Fruit fly (Drosophila melanogaster) whole organism, embryonic: ENCODE data around the gene alpha4GT2.

ENCODE experiments used
- Abd-B ChIP-seq: fragments of 200-800 bp; sonication (Bioruptor generic); optimal IDR thresholded peaks from 2 replicates; lab custom pipeline; 2018; ENCODE audit warnings: missing biosample characterization, mild to moderate bottlenecking, missing genetic modification characterization, moderate library complexity
- CG10543 ChIP-seq: fragments of 200-800 bp; sonication (Bioruptor generic); optimal IDR thresholded peaks from 3 replicates; lab custom pipeline; 2017; ENCODE audit warnings: missing biosample characterization, mild to moderate bottlenecking, missing genetic modification characterization, moderate library complexity
- CG11093 ChIP-seq: fragments of 200-800 bp; sonication (Bioruptor generic); IDR thresholded peaks from 3 replicates; pipeline ENCODE4 v1.3.6; 2022; ENCODE audit warnings: missing biosample characterization, missing genetic modification characterization
- CG11504 ChIP-seq: fragments of 200-800 bp; sonication (Bioruptor generic); optimal IDR thresholded peaks from 3 replicates; lab custom pipeline; 2019; ENCODE audit warnings: missing biosample characterization, mild to moderate bottlenecking, missing genetic modification characterization, moderate library complexity
- CG13296 ChIP-seq: fragments of 200-800 bp; sonication (Bioruptor generic); optimal IDR thresholded peaks from 3 replicates; lab custom pipeline; 2018; ENCODE audit warnings: missing biosample characterization, mild to moderate bottlenecking, missing genetic modification characterization
- CG15269 ChIP-seq: fragments of 200-800 bp; sonication (Bioruptor generic); optimal IDR thresholded peaks from 2 replicates; lab custom pipeline; 2018; ENCODE audit warnings: missing biosample characterization, mild to moderate bottlenecking, missing genetic modification characterization, moderate library complexity
- CG1602 ChIP-seq: fragments of 200-800 bp; sonication (Bioruptor generic); optimal IDR thresholded peaks from 3 replicates; lab custom pipeline; 2016; ENCODE audit warnings: missing biosample characterization, missing genetic modification characterization
- CG16863 ChIP-seq: fragments of 200-800 bp; sonication (Bioruptor generic); optimal IDR thresholded peaks from 3 replicates; lab custom pipeline; 2016; ENCODE audit warnings: missing biosample characterization, missing genetic modification characterization
- CG17328 ChIP-seq: fragments of 200-800 bp; sonication (Bioruptor generic); IDR thresholded peaks from 2 replicates; pipeline ENCODE4 v1.3.6; 2022; ENCODE audit warnings: missing biosample characterization, missing genetic modification characterization
- CG17568 ChIP-seq: fragments of 200-800 bp; sonication (Bioruptor generic); optimal IDR thresholded peaks from 2 replicates; lab custom pipeline; 2018; ENCODE audit warnings: missing biosample characterization, mild to moderate bottlenecking, missing genetic modification characterization, moderate library complexity
- CG2202 ChIP-seq: fragments of 200-800 bp; sonication (Bioruptor generic); optimal IDR thresholded peaks from 2 replicates; lab custom pipeline; 2018; ENCODE audit warnings: missing biosample characterization, mild to moderate bottlenecking, missing genetic modification characterization
- CG2712 ChIP-seq: fragments of 200-800 bp; optimal IDR thresholded peaks from 3 replicates; lab custom pipeline; 2019; ENCODE audit warnings: missing biosample characterization, mild to moderate bottlenecking, missing genetic modification characterization, moderate library complexity
- CG2889 ChIP-seq: fragments of 200-800 bp; sonication (Bioruptor generic); IDR thresholded peaks from 3 replicates; pipeline ENCODE4 v1.3.6; 2022; ENCODE audit warnings: missing biosample characterization, missing genetic modification characterization
- CG34422 ChIP-seq: fragments of 200-800 bp; sonication (Bioruptor generic); IDR thresholded peaks from 3 replicates; pipeline ENCODE4 v1.3.6; 2022; ENCODE audit warnings: missing biosample characterization, missing genetic modification characterization
- CG3838 ChIP-seq: fragments of 200-800 bp; sonication (Bioruptor generic); optimal IDR thresholded peaks from 3 replicates; lab custom pipeline; 2016; ENCODE audit warnings: missing biosample characterization, missing genetic modification characterization
- CG4424 ChIP-seq: fragments of 200-800 bp; sonication (Bioruptor generic); optimal IDR thresholded peaks from 3 replicates; lab custom pipeline; 2016; ENCODE audit warnings: missing biosample characterization, missing genetic modification characterization
- CG4617 ChIP-seq: fragments of 200-800 bp; sonication (Bioruptor generic); optimal IDR thresholded peaks from 3 replicates; lab custom pipeline; 2016; ENCODE audit warnings: missing biosample characterization, missing genetic modification characterization, borderline replicate concordance
- CG6683 ChIP-seq: fragments of 200-800 bp; sonication (Bioruptor generic); optimal IDR thresholded peaks from 2 replicates; lab custom pipeline; 2017; ENCODE audit warnings: missing biosample characterization, mild to moderate bottlenecking, missing genetic modification characterization, missing genetic modification reagents
- CG9932 ChIP-seq: fragments of 200-800 bp; sonication (Bioruptor generic); IDR thresholded peaks from 2 replicates; pipeline ENCODE4 v1.3.6; 2022; ENCODE audit warnings: missing biosample characterization, missing genetic modification characterization
- CoRest ChIP-seq: fragments of 200-800 bp; sonication (Bioruptor generic); optimal IDR thresholded peaks from 3 replicates; lab custom pipeline; 2018; ENCODE audit warnings: missing biosample characterization, mild to moderate bottlenecking, missing genetic modification characterization, moderate library complexity
- Dp ChIP-seq: fragments of 200-800 bp; sonication (Bioruptor generic); optimal IDR thresholded peaks from 2 replicates; lab custom pipeline; 2018; ENCODE audit warnings: missing biosample characterization, mild to moderate bottlenecking, missing genetic modification characterization, moderate library complexity
- Dref ChIP-seq: fragments of 200-800 bp; sonication (Bioruptor generic); IDR thresholded peaks from 2 replicates; pipeline ENCODE4 v1.3.6; 2022; ENCODE audit warnings: missing biosample characterization, missing genetic modification characterization
- Eip74EF ChIP-seq, 2 experiments: fragments of 200-800 bp in 1 of 2; fragments of >200 bp in 1 of 2; sonication (Bioruptor generic) in 1 of 2; optimal IDR thresholded peaks; 2 replicates each; lab custom pipeline; 2017 to 2019; ENCODE audit warnings: missing biosample characterization in 2 of 2, missing genetic modification characterization in 2 of 2, mild to moderate bottlenecking in 1 of 2, moderate library complexity in 1 of 2
- Ets65A ChIP-seq: fragments of 200-800 bp; sonication (Bioruptor generic); peaks from one replicate; lab custom pipeline; 2016; ENCODE audit warnings: missing biosample characterization, missing genetic modification characterization
- HLH4C ChIP-seq: fragments of 200-800 bp; sonication (Bioruptor generic); IDR thresholded peaks from 3 replicates; pipeline ENCODE4 v1.3.6; 2022; ENCODE audit warnings: missing biosample characterization, missing genetic modification characterization; ENCODE audit not compliant: partially characterized antibody
- Hmr ChIP-seq: fragments of 200-800 bp; sonication (Bioruptor generic); optimal IDR thresholded peaks from 3 replicates; lab custom pipeline; 2017; ENCODE audit warnings: mild to moderate bottlenecking, missing biosample characterization, missing genetic modification reagents, missing genetic modification characterization
- Myb ChIP-seq: fragments of 200-800 bp; sonication (Bioruptor generic); optimal IDR thresholded peaks from 2 replicates; lab custom pipeline; 2016; ENCODE audit warnings: missing biosample characterization, missing genetic modification characterization
- ac ChIP-seq: fragments of 200-800 bp; sonication (Bioruptor generic); optimal IDR thresholded peaks from 3 replicates; lab custom pipeline; 2017; ENCODE audit warnings: missing biosample characterization, mild to moderate bottlenecking, missing genetic modification characterization
- ara ChIP-seq: fragments of 200-800 bp; sonication (Bioruptor generic); IDR thresholded peaks from 2 replicates; pipeline ENCODE4 v1.3.6; 2022; ENCODE audit warnings: missing biosample characterization, missing genetic modification characterization
- cg ChIP-seq: fragments of 200-800 bp; sonication (Bioruptor generic); optimal IDR thresholded peaks from 3 replicates; lab custom pipeline; 2019; ENCODE audit warnings: missing biosample characterization, mild to moderate bottlenecking, missing genetic modification characterization, moderate library complexity
- dmrt99B ChIP-seq: fragments of 200-800 bp; sonication (Bioruptor generic); optimal IDR thresholded peaks from 2 replicates; lab custom pipeline; 2018; ENCODE audit warnings: missing biosample characterization, mild to moderate bottlenecking, missing genetic modification characterization, moderate library complexity
- eve ChIP-seq, 2 experiments: fragments of >200 bp; optimal IDR thresholded peaks; 2 replicates each; lab custom pipeline; 2017; ENCODE audit warnings: missing biosample characterization in 2 of 2, missing genetic modification characterization in 2 of 2
- fd64A ChIP-seq: fragments of 200-800 bp; sonication (Bioruptor generic); optimal IDR thresholded peaks from 3 replicates; lab custom pipeline; 2018; ENCODE audit warnings: missing biosample characterization, mild to moderate bottlenecking, missing genetic modification characterization
- gro ChIP-seq: fragments of 200-800 bp; sonication (Bioruptor generic); optimal IDR thresholded peaks from 2 replicates; lab custom pipeline; 2016; ENCODE audit warnings: missing biosample characterization, missing genetic modification characterization
- ham ChIP-seq: fragments of 200-800 bp; sonication (Bioruptor generic); IDR thresholded peaks from 2 replicates; pipeline ENCODE4 v1.3.6; 2022; ENCODE audit warnings: missing biosample characterization, missing genetic modification characterization
- hb ChIP-seq: fragments of 200-800 bp; sonication (Bioruptor generic); IDR thresholded peaks from 3 replicates; pipeline ENCODE4 v1.3.6; 2022; ENCODE audit warnings: missing biosample characterization, missing genetic modification characterization; ENCODE audit not compliant: partially characterized antibody
- lbe ChIP-seq: fragments of 200-800 bp; sonication (Bioruptor generic); optimal IDR thresholded peaks from 2 replicates; lab custom pipeline; 2016; ENCODE audit warnings: missing biosample characterization, mild to moderate bottlenecking, missing genetic modification characterization
- nom ChIP-seq: fragments of 200-800 bp; sonication (Bioruptor generic); optimal IDR thresholded peaks from 2 replicates; lab custom pipeline; 2017; ENCODE audit warnings: missing biosample characterization, missing genetic modification characterization, mild to moderate bottlenecking, moderate library complexity, missing genetic modification reagents
- pita ChIP-seq: fragments of 200-800 bp; sonication (Bioruptor generic); optimal IDR thresholded peaks from 2 replicates; lab custom pipeline; 2017; ENCODE audit warnings: missing biosample characterization, mild to moderate bottlenecking, missing genetic modification characterization
- stwl ChIP-seq: fragments of 200-800 bp; sonication (Bioruptor generic); optimal IDR thresholded peaks from 3 replicates; lab custom pipeline; 2018; ENCODE audit warnings: missing biosample characterization, mild to moderate bottlenecking, missing genetic modification characterization, moderate library complexity
- tin ChIP-seq: fragments of 200-800 bp; sonication (Bioruptor generic); optimal IDR thresholded peaks from 3 replicates; lab custom pipeline; 2016; ENCODE audit warnings: missing biosample characterization, missing genetic modification characterization
- tll ChIP-seq, 2 experiments: fragments of 200-800 bp in 1 of 2; fragments of >200 bp in 1 of 2; sonication (Bioruptor generic) in 1 of 2; optimal IDR thresholded peaks; 2 replicates each; lab custom pipeline; 2017 to 2019; ENCODE audit warnings: missing biosample characterization in 2 of 2, missing genetic modification characterization in 2 of 2, mild to moderate bottlenecking in 1 of 2, moderate library complexity in 1 of 2
- zen ChIP-seq: fragments of 200-800 bp; sonication (Bioruptor generic); optimal IDR thresholded peaks from 3 replicates; lab custom pipeline; 2018; ENCODE audit warnings: missing biosample characterization, mild to moderate bottlenecking, missing genetic modification characterization, moderate library complexity

alpha4GT2 gene

DNA sequence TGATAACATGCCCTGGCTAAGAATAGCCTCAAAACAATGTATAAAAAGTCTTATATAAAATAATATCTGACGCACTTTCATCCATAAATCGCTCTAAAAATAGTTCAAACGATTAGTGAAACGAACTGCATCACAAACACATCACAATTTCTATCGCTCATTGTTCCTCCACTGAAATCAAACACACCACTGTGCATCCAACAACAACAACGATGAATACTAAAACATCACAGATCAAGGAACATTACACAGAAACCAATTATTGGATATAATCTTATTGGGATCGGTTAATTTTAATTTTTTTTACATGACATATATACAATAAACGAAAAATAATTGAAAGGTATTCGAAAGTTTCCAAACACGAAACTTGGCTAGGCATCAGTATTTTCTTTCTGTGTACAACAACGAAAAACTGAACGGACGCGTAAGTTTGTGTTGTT is 47.3 kb downstream of the alpha4GT2 start (continued):
- peak; percentile 48 for TF ChIP-seq fd64A
- TF ChIP-seq CG2202 (tag; lab: Kevin White, UChicago), result peak; percentile 65
- no peak for TF ChIP-seq cg
- peak; percentile 90 for TF ChIP-seq dmrt99B
- no peak for TF ChIP-seq Dref
- TF ChIP-seq hb (GFP tag; lab: Robert Waterston, UW), result no peak
- peak; percentile 80 for TF ChIP-seq CG4424 (GFP tag; lab: Kevin White, UChicago)
- TF ChIP-seq CG3838, result peak; percentile 10
- TF ChIP-seq ham (GFP tag; lab: Robert Waterston, UW), result no peak
- peak; percentile 85 for TF ChIP-seq CG15269
- no peak for TF ChIP-seq CG10543 (GFP tag; lab: Kevin White, UChicago)
- peak; percentile 62 for TF ChIP-seq CG13296
- no peak for TF ChIP-seq nom (GFP tag; lab: Kevin White, UChicago)
- TF ChIP-seq ac (GFP tag; lab: Kevin White, UChicago), result no peak
- TF ChIP-seq CG2712 (tag; lab: Kevin White, UChicago), result peak; percentile 88
- TF ChIP-seq tll (GFP tag; optimal IDR thresholded peaks at IDR 0.05; lab: Kevin White, UChicago), result no peak
- TF ChIP-seq Dp (GFP tag; lab: Kevin White, UChicago), result no peak
- TF ChIP-seq Hmr (GFP tag; lab: Kevin White, UChicago), result peak; percentile 35
- peak; percentile 63 for TF ChIP-seq CG16863
- TF ChIP-seq CG1602 (GFP tag; lab: Kevin White, UChicago), result peak; percentile 71
- TF ChIP-seq CG2889 (GFP tag; lab: Robert Waterston, UW), result no peak
- TF ChIP-seq CG17568 (GFP tag; lab: Kevin White, UChicago), result peak; percentile 54
- no peak for TF ChIP-seq CG4617
- peak; percentile 29 for TF ChIP-seq Myb (GFP tag; lab: Kevin White, UChicago)
- TF ChIP-seq CG9932 (GFP tag; lab: Robert Waterston, UW), result no peak; the same call in none of the 2 replicates
- peak; percentile 60; the same call in 2 of the 3 replicates for TF ChIP-seq CG11093
- peak; percentile 51 for TF ChIP-seq CG6683 (GFP tag; lab: Kevin White, UChicago)
- peak; percentile 87 for TF ChIP-seq CoRest (tag; lab: Kevin White, UChicago)
- TF ChIP-seq zen (tag; lab: Kevin White, UChicago), result no peak
- TF ChIP-seq eve (GFP tag; optimal IDR thresholded peaks at IDR 0.05; lab: Kevin White, UChicago), result peak in 1 of 2 experiments; percentile 81
- TF ChIP-seq CG34422 (GFP tag; lab: Robert Waterston, UW), result no peak; the same call in 2 of the 3 replicates
- TF ChIP-seq HLH4C (GFP tag; lab: Robert Waterston, UW), result no peak
- peak; percentile 96 for TF ChIP-seq Ets65A (GFP tag; lab: Kevin White, UChicago)
- TF ChIP-seq CG17328 (GFP tag; lab: Robert Waterston, UW), result peak; percentile 83
- peak; percentile 8 for TF ChIP-seq stwl (tag; lab: Kevin White, UChicago)
- no peak for TF ChIP-seq pita (GFP tag; lab: Kevin White, UChicago)
- peak; percentile 78 for TF ChIP-seq tin (GFP tag; lab: Kevin White, UChicago)
- no peak for TF ChIP-seq lbe (GFP tag; lab: Kevin White, UChicago)
- TF ChIP-seq ara (GFP tag; lab: Robert Waterston, UW), result no peak; the same call in 1 of the 2 replicates
- TF ChIP-seq gro (GFP tag; lab: Kevin White, UChicago), result peak; percentile 34
- peak; percentile 82 for TF ChIP-seq Abd-B (GFP tag; lab: Kevin White, UChicago)
- peak; percentile 85 for TF ChIP-seq CG11504 (tag; lab: Kevin White, UChicago)
- TF ChIP-seq Eip74EF (GFP tag; optimal IDR thresholded peaks at IDR 0.05; lab: Kevin White, UChicago), result peak in 1 of 2 experiments; percentile 67
